Worm (Caenorhabditis elegans) whole organism, young adult: ENCODE data around the gene T05A8.6.

ENCODE experiments used
- B0035.1 ChIP-seq: sonication (generic microtip); optimal IDR thresholded peaks from 2 replicates; lab custom pipeline; 2016; ENCODE audit warnings: missing genetic modification characterization, mild to moderate bottlenecking, missing compliant biosample characterization, missing genotype, missing genetic modification reagents
- F10E7.11 ChIP-seq: sonication (generic microtip); optimal IDR thresholded peaks from 2 replicates; lab custom pipeline; 2017; ENCODE audit warnings: mild to moderate bottlenecking, missing genetic modification characterization, moderate library complexity, missing compliant biosample characterization
- F22D6.2 ChIP-seq: sonication (generic microtip); optimal IDR thresholded peaks from 2 replicates; lab custom pipeline; 2016; ENCODE audit warnings: mild to moderate bottlenecking, missing genetic modification characterization, missing compliant biosample characterization
- F55B11.4 ChIP-seq: sonication (generic microtip); optimal IDR thresholded peaks from 2 replicates; lab custom pipeline; 2016; ENCODE audit warnings: missing compliant biosample characterization, missing genetic modification characterization, borderline replicate concordance; ENCODE audit not compliant: insufficient read depth
- F57A8.1 ChIP-seq: fragments of 200-800 bp; sonication (Bioruptor generic); optimal IDR thresholded peaks from 2 replicates; lab custom pipeline; 2018; ENCODE audit warnings: mild to moderate bottlenecking, missing genetic modification characterization, moderate library complexity, missing compliant biosample characterization
- Y67H2A.10 ChIP-seq: fragments of 200-800 bp; sonication (Bioruptor generic); conservative IDR thresholded peaks from 2 replicates; pipeline ENCODE4 v1.3.6; 2022; ENCODE audit warnings: missing genetic modification reagents, missing genetic modification characterization, missing compliant biosample characterization
- atf-7 ChIP-seq: sonication (generic microtip); optimal IDR thresholded peaks from 2 replicates; lab custom pipeline; 2017; ENCODE audit warnings: mild to moderate bottlenecking, missing genetic modification characterization, missing compliant biosample characterization
- attf-5 ChIP-seq: fragments of 200-800 bp; sonication (Bioruptor generic); optimal IDR thresholded peaks from 2 replicates; lab custom pipeline; 2018; ENCODE audit warnings: mild to moderate bottlenecking, missing genetic modification characterization, missing compliant biosample characterization
- bed-2 ChIP-seq: fragments of 200-800 bp; sonication (Bioruptor generic); IDR thresholded peaks from 2 replicates; pipeline ENCODE4 v1.3.6; 2022; ENCODE audit warnings: missing genetic modification reagents, missing genetic modification characterization, missing compliant biosample characterization
- ceh-91 ChIP-seq: fragments of 200-800 bp; sonication (Bioruptor generic); IDR thresholded peaks from 2 replicates; pipeline ENCODE4 v1.3.6; 2022; ENCODE audit warnings: missing genetic modification reagents, missing genetic modification characterization, missing compliant biosample characterization
- dox-1 ChIP-seq: fragments of 200-800 bp; sonication (Bioruptor generic); IDR thresholded peaks from 2 replicates; pipeline ENCODE4 v1.3.6; 2022; ENCODE audit warnings: missing genetic modification reagents, missing genetic modification characterization, missing compliant biosample characterization
- dpff-1 ChIP-seq: sonication (generic microtip); optimal IDR thresholded peaks from 2 replicates; lab custom pipeline; 2017; ENCODE audit warnings: mild to moderate bottlenecking, missing genetic modification characterization, missing compliant biosample characterization
- gei-17 ChIP-seq: fragments of 200-800 bp; sonication (Bioruptor generic); optimal IDR thresholded peaks from 2 replicates; lab custom pipeline; 2018; ENCODE audit warnings: mild to moderate bottlenecking, missing genetic modification characterization, missing compliant biosample characterization
- lin-26 ChIP-seq: fragments of 200-800 bp; sonication (Bioruptor generic); IDR thresholded peaks from 2 replicates; pipeline ENCODE4 v1.3.6; 2022; ENCODE audit warnings: missing genetic modification reagents, missing genetic modification characterization, missing compliant biosample characterization
- lin-54 ChIP-seq: fragments of 200-800 bp; sonication (Bioruptor generic); optimal IDR thresholded peaks from 2 replicates; lab custom pipeline; 2018; ENCODE audit warnings: mild to moderate bottlenecking, missing genetic modification characterization, missing compliant biosample characterization
- madf-6 ChIP-seq: fragments of 200-800 bp; sonication (Bioruptor generic); IDR thresholded peaks from 2 replicates; pipeline ENCODE4 v1.3.6; 2022; ENCODE audit warnings: missing genetic modification reagents, missing genetic modification characterization, missing compliant biosample characterization
- mes-4 ChIP-seq: sonication (generic microtip); optimal IDR thresholded peaks from 2 replicates; lab custom pipeline; 2016; ENCODE audit warnings: missing genotype, missing genetic modification characterization, missing compliant biosample characterization
- mxl-1 ChIP-seq: sonication (generic microtip); optimal IDR thresholded peaks from 2 replicates; lab custom pipeline; 2016; ENCODE audit warnings: missing genetic modification characterization, missing compliant biosample characterization
- nfya-2 ChIP-seq: fragments of 200-800 bp; sonication (Bioruptor generic); IDR thresholded peaks from 2 replicates; pipeline ENCODE4 v1.3.6; 2022; ENCODE audit warnings: missing genetic modification reagents, missing genetic modification characterization, missing compliant biosample characterization
- nhr-120 ChIP-seq: fragments of 200-800 bp; sonication (Bioruptor generic); IDR thresholded peaks from 2 replicates; pipeline ENCODE4 v1.3.6; 2022; ENCODE audit warnings: missing genetic modification characterization, missing compliant biosample characterization
- nhr-27 ChIP-seq: fragments of 200-800 bp; sonication (Bioruptor generic); optimal IDR thresholded peaks from 2 replicates; lab custom pipeline; 2018; ENCODE audit warnings: mild to moderate bottlenecking, missing genetic modification characterization, moderate library complexity, missing compliant biosample characterization
- rcor-1 ChIP-seq: fragments of 200-800 bp; sonication (Bioruptor generic); IDR thresholded peaks from 2 replicates; pipeline ENCODE4 v1.3.6; 2022; ENCODE audit warnings: missing genetic modification reagents, missing genetic modification characterization, missing compliant biosample characterization
- repo-1 ChIP-seq: sonication (generic microtip); optimal IDR thresholded peaks from 2 replicates; lab custom pipeline; 2017; ENCODE audit warnings: mild to moderate bottlenecking, missing genetic modification characterization, missing compliant biosample characterization
- rpc-1 ChIP-seq, 2 experiments: fragments of 150-350 bp in 1 of 2; sonication (generic microtip) in 1 of 2; optimal IDR thresholded peaks; 2 replicates each; lab custom pipeline; 2014 to 2018; ENCODE audit warnings: missing biosample characterization in 1 of 2, missing genetic modification characterization in 1 of 2, missing genetic modification reagents in 1 of 2, missing genotype in 1 of 2
- sdz-38 ChIP-seq: sonication (generic microtip); optimal IDR thresholded peaks from 2 replicates; lab custom pipeline; 2016; ENCODE audit warnings: missing genotype, missing genetic modification characterization, missing compliant biosample characterization
- sea-2 ChIP-seq: fragments of 200-800 bp; sonication (Bioruptor generic); IDR thresholded peaks from 2 replicates; pipeline ENCODE4 v1.3.6; 2022; ENCODE audit warnings: missing genetic modification characterization, missing compliant biosample characterization
- snpc-3.4 ChIP-seq: sonication (generic microtip); optimal IDR thresholded peaks from 2 replicates; lab custom pipeline; 2017; ENCODE audit warnings: missing genetic modification characterization, mild to moderate bottlenecking, missing compliant biosample characterization, antibody characterized with exemption, moderate library complexity, missing genotype, missing genetic modification reagents
- sptf-2 ChIP-seq: fragments of 200-800 bp; sonication (Bioruptor generic); optimal IDR thresholded peaks from 2 replicates; lab custom pipeline; 2018; ENCODE audit warnings: mild to moderate bottlenecking, missing genetic modification characterization, missing compliant biosample characterization
- tbx-9 ChIP-seq: sonication (generic microtip); optimal IDR thresholded peaks from 2 replicates; lab custom pipeline; 2016; ENCODE audit warnings: borderline replicate concordance, missing genetic modification characterization, inconsistent platforms, missing compliant biosample characterization
- unc-62 ChIP-seq: fragments of 150-350 bp; optimal IDR thresholded peaks from 2 replicates; lab custom pipeline; 2014; ENCODE audit warnings: missing biosample characterization, missing genetic modification reagents, missing genetic modification characterization
- zim-3 ChIP-seq: sonication (generic microtip); optimal IDR thresholded peaks from 2 replicates; lab custom pipeline; 2017; ENCODE audit warnings: mild to moderate bottlenecking, missing genetic modification characterization, moderate library complexity, missing compliant biosample characterization
- ztf-18 ChIP-seq: sonication (generic microtip); optimal IDR thresholded peaks from 2 replicates; lab custom pipeline; 2016; ENCODE audit warnings: missing genotype, mild to moderate bottlenecking, missing genetic modification characterization, missing compliant biosample characterization
- ztf-25 ChIP-seq: fragments of 200-800 bp; sonication (Bioruptor generic); IDR thresholded peaks from 2 replicates; pipeline ENCODE4 v1.3.6; 2022; ENCODE audit warnings: missing genetic modification reagents, missing genetic modification characterization, missing compliant biosample characterization
- ztf-28 ChIP-seq: fragments of 200-800 bp; sonication (Bioruptor generic); IDR thresholded peaks from 2 replicates; pipeline ENCODE4 v1.3.6; 2022; ENCODE audit warnings: missing genetic modification reagents, missing genetic modification characterization, missing compliant biosample characterization
- ztf-6 ChIP-seq: fragments of 200-800 bp; sonication (Bioruptor generic); IDR thresholded peaks from 2 replicates; pipeline ENCODE4 v1.3.6; 2022; ENCODE audit warnings: missing genetic modification reagents, missing genetic modification characterization, missing compliant biosample characterization

T05A8.6 gene

ce11 chrII:2773534-2773933 lies 34.0 kb upstream of the T05A8.6 start, which contains the start of gene sdz-9:
TSS of gene sdz-9 (minus strand) at chrII:2773634.
- no peak for TF ChIP-seq rcor-1 (GFP tag; lab: Robert Waterston, UW)
- TF ChIP-seq atf-7 (tag; lab: Kevin White, UChicago): no peak
- no peak for TF ChIP-seq ceh-91 (GFP tag; lab: Robert Waterston, UW)
- no peak for TF ChIP-seq Y67H2A.10 (GFP tag; lab: Robert Waterston, UW)
- no peak for TF ChIP-seq ztf-6
- TF ChIP-seq unc-62 (GFP tag; lab: Kevin White, UChicago): no peak
- no peak for TF ChIP-seq sdz-38 (tag; lab: Kevin White, UChicago)
- TF ChIP-seq F22D6.2 (tag; lab: Kevin White, UChicago): no peak

- no peak for TF ChIP-seq madf-6
- no peak for TF ChIP-seq mes-4 (tag; lab: Kevin White, UChicago)
- TF ChIP-seq repo-1 (tag; lab: Kevin White, UChicago): no peak
- no peak for TF ChIP-seq ztf-28 (GFP tag; lab: Robert Waterston, UW)
- no peak for TF ChIP-seq F57A8.1 (GFP tag; lab: Kevin White, UChicago)
- TF ChIP-seq sea-2 (GFP tag; lab: Robert Waterston, UW): no peak
- no peak for TF ChIP-seq bed-2 (GFP tag; lab: Robert Waterston, UW)
- TF ChIP-seq dpff-1 (tag; lab: Kevin White, UChicago): no peak
- TF ChIP-seq attf-5 (GFP tag; lab: Kevin White, UChicago): no peak
- TF ChIP-seq lin-54: no peak
- TF ChIP-seq mxl-1 (tag; lab: Kevin White, UChicago): no peak
- no peak for TF ChIP-seq F22D6.2 (tag; lab: Kevin White, UChicago)
- no peak for TF ChIP-seq ztf-18 (tag; lab: Kevin White, UChicago)
Measured at ce11 chrII:2772166-2772565, 32.6 kb upstream of the T05A8.6 start, which contains the start of gene sdz-10. TSS of gene sdz-10 (minus strand) at chrII:2772266.

ce11 chrII:2770788-2771187 lies 31.3 kb upstream of the T05A8.6 start, which contains the start of gene fbxb-105:
TSS of gene fbxb-105 (minus strand) at chrII:2770888.
- TF ChIP-seq B0035.1 (no peak), rpc-1 (optimal IDR thresholded peaks at IDR 0.05; lab: Kevin White, UChicago) (no peak), rpc-1 (tag; optimal IDR thresholded peaks at IDR 0.05; lab: Kevin White, UChicago) (no peak), lin-26 (GFP tag; lab: Robert Waterston, UW) (no peak), tbx-9 (no peak)

- TF ChIP-seq F55B11.4 (no peak), nhr-120 (GFP tag; lab: Robert Waterston, UW) (no peak), lin-54 (no peak), snpc-3.4 (no peak), bed-2 (GFP tag; lab: Robert Waterston, UW) (no peak), ztf-25 (GFP tag; lab: Robert Waterston, UW) (no peak), dox-1 (GFP tag; lab: Robert Waterston, UW) (no peak), nfya-2 (no peak), sptf-2 (GFP tag; lab: Kevin White, UChicago) (no peak), ztf-18 (tag; lab: Kevin White, UChicago) (no peak), nhr-27 (tag; lab: Kevin White, UChicago) (no peak), sdz-38 (tag; lab: Kevin White, UChicago) (no peak), F10E7.11 (tag; lab: Kevin White, UChicago) (no peak), zim-3 (tag; lab: Kevin White, UChicago) (no peak), gei-17 (no peak), mes-4 (tag; lab: Kevin White, UChicago) (no peak)
Measured at ce11 chrII:2769021-2769420, 29.5 kb upstream of the T05A8.6 start, which contains the start of gene F08D12.7. TSS of gene F08D12.7 (minus strand) at chrII:2769121.
